Fruit fly (Drosophila melanogaster) whole organism, prepupa: ENCODE measurements around the gene disco-r.

Experiments used
- Blimp-1 ChIP-seq: fragments of 200-800 bp; sonication (Bioruptor generic); optimal IDR thresholded peaks from 3 replicates; lab custom pipeline; 2017; ENCODE audit warnings: missing biosample characterization, missing genetic modification characterization, mild to moderate bottlenecking, moderate library complexity, missing genetic modification reagents
- CG6792 ChIP-seq: fragments of 200-800 bp; sonication (Bioruptor generic); optimal IDR thresholded peaks from 3 replicates; lab custom pipeline; 2016; ENCODE audit warnings: missing biosample characterization, missing genetic modification characterization
- OdsH ChIP-seq: fragments of 200-800 bp; sonication (Bioruptor generic); optimal IDR thresholded peaks from 3 replicates; lab custom pipeline; 2016; ENCODE audit warnings: missing biosample characterization, missing genetic modification characterization
- spab ChIP-seq: fragments of 200-800 bp; sonication (Bioruptor generic); optimal IDR thresholded peaks from 2 replicates; lab custom pipeline; 2017; ENCODE audit warnings: missing biosample characterization, mild to moderate bottlenecking, missing genetic modification characterization, missing genetic modification reagents

- TF ChIP-seq Blimp-1 (GFP tag; lab: Kevin White, UChicago) (no peak), OdsH (GFP tag; lab: Kevin White, UChicago) (no peak), CG6792 (GFP tag; lab: Kevin White, UChicago) (no peak), spab (no peak)
Measured at dm6 chrX:16073375-16073982, 75.3 kb downstream of the disco-r start, which contains the start of gene Nipsnap.
